Fruit fly (Drosophila melanogaster) whole organism, embryonic: ENCODE data around the gene CG8206.

ENCODE experiments used
- Adf1 ChIP-seq: fragments of 200-800 bp; sonication (Bioruptor generic); IDR thresholded peaks from 2 replicates; pipeline ENCODE4 v1.3.6; 2022; ENCODE audit warnings: missing biosample characterization, missing genetic modification characterization
- Bdp1 ChIP-seq: fragments of 200-800 bp; sonication (Bioruptor generic); optimal IDR thresholded peaks from 3 replicates; lab custom pipeline; 2016; ENCODE audit warnings: missing biosample characterization, missing genetic modification characterization
- CG10321 ChIP-seq: fragments of 200-800 bp; sonication (Bioruptor generic); IDR thresholded peaks from 2 replicates; pipeline ENCODE4 v1.3.6; 2022; ENCODE audit warnings: missing biosample characterization, missing genetic modification characterization
- CG11085 ChIP-seq: fragments of 200-800 bp; sonication (Bioruptor generic); IDR thresholded peaks from 2 replicates; pipeline ENCODE4 v1.3.6; 2022; ENCODE audit warnings: missing biosample characterization, missing genetic modification characterization
- CG12071 ChIP-seq: fragments of 200-800 bp; sonication (Bioruptor generic); optimal IDR thresholded peaks from 3 replicates; lab custom pipeline; 2018; ENCODE audit warnings: missing biosample characterization, mild to moderate bottlenecking, missing genetic modification characterization
- CG12744 ChIP-seq: fragments of 200-800 bp; sonication (Bioruptor generic); optimal IDR thresholded peaks from 2 replicates; lab custom pipeline; 2016; ENCODE audit warnings: missing biosample characterization, missing genetic modification characterization
- CG13775 ChIP-seq: fragments of 200-800 bp; sonication (Bioruptor generic); optimal IDR thresholded peaks from 3 replicates; lab custom pipeline; 2017; ENCODE audit warnings: missing biosample characterization, mild to moderate bottlenecking, missing genetic modification characterization
- CG15696 ChIP-seq: fragments of 200-800 bp; sonication (Bioruptor generic); optimal IDR thresholded peaks from 2 replicates; lab custom pipeline; 2019; ENCODE audit warnings: missing biosample characterization, mild to moderate bottlenecking, missing genetic modification characterization, moderate library complexity
- CG17612 ChIP-seq: fragments of 200-800 bp; sonication (Bioruptor generic); IDR thresholded peaks from 2 replicates; pipeline ENCODE4 v1.3.6; 2022; ENCODE audit warnings: missing biosample characterization, missing genetic modification characterization
- CG31365 ChIP-seq: fragments of 200-800 bp; sonication (Bioruptor generic); optimal IDR thresholded peaks from 2 replicates; lab custom pipeline; 2018; ENCODE audit warnings: missing biosample characterization, mild to moderate bottlenecking, missing genetic modification characterization
- CG31441 ChIP-seq: fragments of 200-800 bp; sonication (Bioruptor generic); IDR thresholded peaks from 2 replicates; pipeline ENCODE4 v1.3.6; 2022; ENCODE audit warnings: missing biosample characterization, missing genetic modification characterization
- CG3838 ChIP-seq: fragments of 200-800 bp; sonication (Bioruptor generic); optimal IDR thresholded peaks from 3 replicates; lab custom pipeline; 2016; ENCODE audit warnings: missing biosample characterization, missing genetic modification characterization
- CG4424 ChIP-seq: fragments of 200-800 bp; sonication (Bioruptor generic); optimal IDR thresholded peaks from 3 replicates; lab custom pipeline; 2016; ENCODE audit warnings: missing biosample characterization, missing genetic modification characterization
- CG4854 ChIP-seq: fragments of 200-800 bp; sonication (Bioruptor generic); optimal IDR thresholded peaks from 2 replicates; lab custom pipeline; 2016; ENCODE audit warnings: missing biosample characterization, missing genetic modification characterization, inconsistent platforms
- CG8281 ChIP-seq: fragments of 200-800 bp; sonication (Bioruptor generic); optimal IDR thresholded peaks from 2 replicates; lab custom pipeline; 2018; ENCODE audit warnings: missing biosample characterization, mild to moderate bottlenecking, missing genetic modification characterization, moderate library complexity
- CG9727 ChIP-seq: fragments of 200-800 bp; sonication (Bioruptor generic); optimal IDR thresholded peaks from 3 replicates; lab custom pipeline; 2017; ENCODE audit warnings: missing biosample characterization, mild to moderate bottlenecking, missing genetic modification characterization
- CG9817 ChIP-seq: fragments of 200-800 bp; sonication (Bioruptor generic); optimal IDR thresholded peaks from 2 replicates; lab custom pipeline; 2018; ENCODE audit warnings: missing biosample characterization, mild to moderate bottlenecking, missing genetic modification characterization, moderate library complexity
- Dad ChIP-seq: fragments of 200-800 bp; sonication (Bioruptor generic); optimal IDR thresholded peaks from 3 replicates; lab custom pipeline; 2016; ENCODE audit warnings: missing biosample characterization, missing genetic modification characterization
- HLH3B ChIP-seq: fragments of 200-800 bp; sonication (Bioruptor generic); IDR thresholded peaks from 2 replicates; pipeline ENCODE4 v1.3.6; 2022; ENCODE audit warnings: missing biosample characterization, missing genetic modification characterization
- HmgZ ChIP-seq: fragments of 200-800 bp; sonication (Bioruptor generic); optimal IDR thresholded peaks from 2 replicates; lab custom pipeline; 2018; ENCODE audit warnings: missing biosample characterization, mild to moderate bottlenecking, missing genetic modification characterization
- Hr39 ChIP-seq: fragments of >200 bp; optimal IDR thresholded peaks from 2 replicates; lab custom pipeline; 2017
- Hr78 ChIP-seq, 2 experiments: fragments of 200-800 bp in 1 of 2; fragments of >200 bp in 1 of 2; sonication (Bioruptor generic) in 1 of 2; optimal IDR thresholded peaks; 2 replicates each; lab custom pipeline; 2017 to 2019; ENCODE audit warnings: missing biosample characterization in 2 of 2, missing genetic modification characterization in 2 of 2, mild to moderate bottlenecking in 1 of 2, moderate library complexity in 1 of 2
- Med ChIP-seq: fragments of 200-800 bp; sonication (Bioruptor generic); peaks from one replicate; lab custom pipeline; 2016; ENCODE audit warnings: missing biosample characterization, missing genetic modification characterization, mild to moderate bottlenecking, inconsistent platforms, moderate library complexity
- Meics ChIP-seq: fragments of 200-800 bp; sonication (Bioruptor generic); optimal IDR thresholded peaks from 2 replicates; lab custom pipeline; 2017; ENCODE audit warnings: missing biosample characterization, mild to moderate bottlenecking, missing genetic modification characterization
- Mes4 ChIP-seq: fragments of 200-800 bp; sonication (Bioruptor generic); optimal IDR thresholded peaks from 2 replicates; lab custom pipeline; 2016; ENCODE audit warnings: missing biosample characterization, missing genetic modification characterization
- PHDP ChIP-seq: fragments of 200-800 bp; sonication (Bioruptor generic); optimal IDR thresholded peaks from 3 replicates; lab custom pipeline; 2018; ENCODE audit warnings: missing biosample characterization, mild to moderate bottlenecking, missing genetic modification characterization, moderate library complexity
- Sox102F ChIP-seq: fragments of 200-800 bp; sonication (Bioruptor generic); optimal IDR thresholded peaks from 2 replicates; lab custom pipeline; 2018; ENCODE audit warnings: missing biosample characterization, mild to moderate bottlenecking, missing genetic modification characterization, moderate library complexity
- TFAM ChIP-seq: fragments of 200-800 bp; sonication (Bioruptor generic); optimal IDR thresholded peaks from 2 replicates; lab custom pipeline; 2017; ENCODE audit warnings: missing biosample characterization, missing genetic modification characterization, inconsistent platforms
- Usf ChIP-seq: fragments of 200-800 bp; sonication (Bioruptor generic); optimal IDR thresholded peaks from 2 replicates; lab custom pipeline; 2017; ENCODE audit warnings: missing genotype, missing biosample characterization, missing genetic modification characterization
- bigmax ChIP-seq: fragments of 200-800 bp; sonication (Bioruptor generic); optimal IDR thresholded peaks from 2 replicates; lab custom pipeline; 2018; ENCODE audit warnings: missing biosample characterization, mild to moderate bottlenecking, missing genetic modification characterization
- cas ChIP-seq: fragments of 200-800 bp; sonication (Bioruptor generic); IDR thresholded peaks from 2 replicates; pipeline ENCODE4 v1.3.6; 2022; ENCODE audit warnings: missing biosample characterization, missing genetic modification characterization
- da ChIP-seq: fragments of 200-800 bp; sonication (Bioruptor generic); optimal IDR thresholded peaks from 2 replicates; lab custom pipeline; 2016; ENCODE audit warnings: missing biosample characterization, missing genetic modification characterization
- ems ChIP-seq: fragments of 200-800 bp; sonication (Bioruptor generic); optimal IDR thresholded peaks from 3 replicates; lab custom pipeline; 2016; ENCODE audit warnings: missing biosample characterization, missing genetic modification characterization
- fru ChIP-seq: fragments of >200 bp; optimal IDR thresholded peaks from 2 replicates; lab custom pipeline; 2017
- gce ChIP-seq: fragments of 200-800 bp; sonication (Bioruptor generic); IDR thresholded peaks from 3 replicates; pipeline ENCODE4 v1.3.6; 2022; ENCODE audit warnings: missing biosample characterization, missing genetic modification characterization
- gem ChIP-seq: fragments of 200-800 bp; sonication (Bioruptor generic); optimal IDR thresholded peaks from 2 replicates; lab custom pipeline; 2019; ENCODE audit warnings: missing biosample characterization, mild to moderate bottlenecking, missing genetic modification characterization, moderate library complexity
- ham ChIP-seq: fragments of 200-800 bp; sonication (Bioruptor generic); IDR thresholded peaks from 2 replicates; pipeline ENCODE4 v1.3.6; 2022; ENCODE audit warnings: missing biosample characterization, missing genetic modification characterization
- hkb ChIP-seq, 2 experiments: fragments of 200-800 bp in 1 of 2; fragments of >200 bp in 1 of 2; sonication (Bioruptor generic) in 1 of 2; IDR thresholded peaks in 1 of 2; optimal IDR thresholded peaks in 1 of 2; 2 replicates each; pipeline versions ENCODE4 v1.3.6 to Lab custom; 2017 to 2022; ENCODE audit warnings: missing biosample characterization in 1 of 2, missing genetic modification characterization in 1 of 2
- insv ChIP-seq, 2 experiments: fragments of 200-800 bp; sonication (Bioruptor generic); optimal IDR thresholded peaks; 3 replicates each; lab custom pipeline; 2016 to 2018; ENCODE audit warnings: missing biosample characterization in 2 of 2, missing genetic modification characterization in 2 of 2
- klu ChIP-seq: fragments of 200-800 bp; sonication (Bioruptor generic); IDR thresholded peaks from 2 replicates; pipeline ENCODE4 v1.3.6; 2022; ENCODE audit warnings: missing biosample characterization, missing genetic modification characterization
- nau ChIP-seq: fragments of 200-800 bp; sonication (Bioruptor generic); optimal IDR thresholded peaks from 3 replicates; lab custom pipeline; 2017; ENCODE audit warnings: missing biosample characterization, mild to moderate bottlenecking, missing genetic modification characterization, missing genetic modification reagents
- org-1 ChIP-seq: fragments of 200-800 bp; sonication (Bioruptor generic); optimal IDR thresholded peaks from 2 replicates; lab custom pipeline; 2017; ENCODE audit warnings: missing biosample characterization, missing genetic modification characterization
- otp ChIP-seq: fragments of 200-800 bp; sonication (Bioruptor generic); IDR thresholded peaks from 3 replicates; pipeline ENCODE4, ENCODE4 v1.3.6; 2022; ENCODE audit warnings: missing biosample characterization, missing genetic modification characterization
- sim ChIP-seq: fragments of 200-800 bp; sonication (Bioruptor generic); IDR thresholded peaks from 2 replicates; pipeline ENCODE4 v1.3.6; 2022; ENCODE audit warnings: missing biosample characterization, missing genetic modification characterization
- sima ChIP-seq: fragments of 200-800 bp; sonication (Bioruptor generic); optimal IDR thresholded peaks from 2 replicates; lab custom pipeline; 2016; ENCODE audit warnings: missing biosample characterization, missing genetic modification characterization
- sna ChIP-seq: fragments of 200-800 bp; sonication (Bioruptor generic); IDR thresholded peaks from 2 replicates; pipeline ENCODE4 v1.3.6; 2022; ENCODE audit warnings: missing biosample characterization, missing genetic modification characterization; ENCODE audit not compliant: partially characterized antibody
- tio ChIP-seq: fragments of 200-800 bp; sonication (Bioruptor generic); optimal IDR thresholded peaks from 2 replicates; lab custom pipeline; 2017; ENCODE audit warnings: missing biosample characterization, missing genetic modification characterization, inconsistent platforms
- tup ChIP-seq: fragments of 200-800 bp; sonication (Bioruptor generic); optimal IDR thresholded peaks from 2 replicates; lab custom pipeline; 2016; ENCODE audit warnings: missing biosample characterization, mild to moderate bottlenecking, missing genetic modification characterization, moderate library complexity
- unc-4 ChIP-seq: fragments of 200-800 bp; sonication (Bioruptor generic); IDR thresholded peaks from 2 replicates; pipeline ENCODE4 v1.3.6; 2022; ENCODE audit warnings: missing biosample characterization, missing genetic modification characterization; ENCODE audit not compliant: partially characterized antibody
- wek ChIP-seq: fragments of 200-800 bp; sonication (Bioruptor generic); optimal IDR thresholded peaks from 3 replicates; lab custom pipeline; 2018; ENCODE audit warnings: missing biosample characterization, mild to moderate bottlenecking, missing genetic modification characterization, moderate library complexity
- zen2 ChIP-seq: fragments of 200-800 bp; sonication (Bioruptor generic); IDR thresholded peaks from 3 replicates; pipeline ENCODE4 v1.3.6; 2022; ENCODE audit warnings: missing biosample characterization, missing genetic modification characterization; ENCODE audit not compliant: partially characterized antibody

CG8206 gene

dm6 chrX:15703720-15704206 lies 35.3 kb upstream of the CG8206 start, which contains the start of the genes Pis and Hap40 (continued):
- no peak for TF ChIP-seq Dad
- TF ChIP-seq Hr39 (lab: Kevin White, UChicago), result no peak
- TF ChIP-seq sim (GFP tag; lab: Robert Waterston, UW), result no peak
- no peak for TF ChIP-seq CG12071 (GFP tag; lab: Kevin White, UChicago)
- TF ChIP-seq CG12744 (GFP tag; lab: Kevin White, UChicago), result peak; percentile 6
- TF ChIP-seq CG13775 (GFP tag; lab: Kevin White, UChicago), result peak; percentile 80
- TF ChIP-seq Sox102F, result no peak
- peak; percentile 62; the same call in 1 of the 2 replicates for TF ChIP-seq klu (GFP tag; lab: Robert Waterston, UW)
- no peak for TF ChIP-seq ham
- TF ChIP-seq CG31365 (tag; lab: Kevin White, UChicago), result no peak
- TF ChIP-seq HLH3B (GFP tag; lab: Robert Waterston, UW), result peak; percentile 49; the same call in 1 of the 2 replicates
- TF ChIP-seq tup (GFP tag; lab: Kevin White, UChicago), result no peak
- peak; percentile 69 for TF ChIP-seq HmgZ
- TF ChIP-seq unc-4 (GFP tag; lab: Robert Waterston, UW), result no peak
- TF ChIP-seq Bdp1, result no peak
- no peak for TF ChIP-seq TFAM (GFP tag; lab: Kevin White, UChicago)
- peak; percentile 88 for TF ChIP-seq CG9817
- no peak for TF ChIP-seq otp
- TF ChIP-seq Usf (GFP tag; lab: Kevin White, UChicago), result peak; percentile 55
- TF ChIP-seq Adf1 (GFP tag; lab: Robert Waterston, UW), result 0 out of 2 replicates have a peak, but pooled peaks have one; percentile 24
- TF ChIP-seq insv (GFP tag; optimal IDR thresholded peaks at IDR 0.05; lab: Kevin White, UChicago), result peak in 1 of 2 experiments; percentile 49
- peak; percentile 67 for TF ChIP-seq CG9727 (GFP tag; lab: Kevin White, UChicago)
- no peak for TF ChIP-seq gce (GFP tag; lab: Robert Waterston, UW)
- peak; percentile 51; the same call in 1 of the 2 replicates for TF ChIP-seq cas (GFP tag; lab: Robert Waterston, UW)
- TF ChIP-seq PHDP (tag; lab: Kevin White, UChicago), result peak; percentile 66
- peak; percentile 37 for TF ChIP-seq CG8281 (tag; lab: Kevin White, UChicago)
- no peak for TF ChIP-seq fru (lab: Kevin White, UChicago)
- no peak for TF ChIP-seq Mes4 (GFP tag; lab: Kevin White, UChicago)
- TF ChIP-seq gem (tag; lab: Kevin White, UChicago), result peak; percentile 84
- no peak for TF ChIP-seq wek (GFP tag; lab: Kevin White, UChicago)
- no peak for TF ChIP-seq bigmax (GFP tag; lab: Kevin White, UChicago)
- TF ChIP-seq sima (GFP tag; lab: Kevin White, UChicago), result no peak
- no peak for TF ChIP-seq sna (GFP tag; lab: Robert Waterston, UW)
- TF ChIP-seq Med (GFP tag; lab: Kevin White, UChicago), result peak; percentile 87
- peak; percentile 88 for TF ChIP-seq hkb (optimal IDR thresholded peaks at IDR 0.05; lab: Kevin White, UChicago)
- no peak for TF ChIP-seq hkb (GFP tag; IDR thresholded peaks at IDR 0.05; lab: Robert Waterston, UW)
- no peak for TF ChIP-seq CG10321 (GFP tag; lab: Robert Waterston, UW)
- TF ChIP-seq tio (GFP tag; lab: Kevin White, UChicago), result no peak
- peak; percentile 77 for TF ChIP-seq CG15696 (tag; lab: Kevin White, UChicago)
- TF ChIP-seq zen2, result no peak
- peak; percentile 67 for TF ChIP-seq Meics
- TF ChIP-seq CG11085 (GFP tag; lab: Robert Waterston, UW), result peak; percentile 46; the same call in 1 of the 2 replicates
- TF ChIP-seq ems (GFP tag; lab: Kevin White, UChicago), result peak; percentile 34
- no peak for TF ChIP-seq CG3838 (GFP tag; lab: Kevin White, UChicago)
- peak; percentile 75 for TF ChIP-seq CG31441
- peak in 1 of 2 experiments; percentile 38 for TF ChIP-seq Hr78 (GFP tag; optimal IDR thresholded peaks at IDR 0.05; lab: Kevin White, UChicago)
- TF ChIP-seq org-1 (GFP tag; lab: Kevin White, UChicago), result no peak
- TF ChIP-seq CG4854, result no peak
- TF ChIP-seq nau (GFP tag; lab: Kevin White, UChicago), result no peak
- peak; percentile 56 for TF ChIP-seq CG4424 (GFP tag; lab: Kevin White, UChicago)
- TF ChIP-seq CG17612 (GFP tag; lab: Robert Waterston, UW), result no peak
- no peak for TF ChIP-seq da (GFP tag; lab: Kevin White, UChicago)
